Fruit fly (Drosophila melanogaster) S2 (cell line): Measurements from ENCODE around the gene Acbp3.

Experiments used
- CG8478 ChIP-seq: fragments of >200 bp; optimal IDR thresholded peaks from 2 replicates; lab custom pipeline; 2018
- CTCF ChIP-seq, 2 experiments: fragments of >200 bp; optimal IDR thresholded peaks; 2 replicates each; lab custom pipeline; 2018

Gene Acbp3

DNA sequence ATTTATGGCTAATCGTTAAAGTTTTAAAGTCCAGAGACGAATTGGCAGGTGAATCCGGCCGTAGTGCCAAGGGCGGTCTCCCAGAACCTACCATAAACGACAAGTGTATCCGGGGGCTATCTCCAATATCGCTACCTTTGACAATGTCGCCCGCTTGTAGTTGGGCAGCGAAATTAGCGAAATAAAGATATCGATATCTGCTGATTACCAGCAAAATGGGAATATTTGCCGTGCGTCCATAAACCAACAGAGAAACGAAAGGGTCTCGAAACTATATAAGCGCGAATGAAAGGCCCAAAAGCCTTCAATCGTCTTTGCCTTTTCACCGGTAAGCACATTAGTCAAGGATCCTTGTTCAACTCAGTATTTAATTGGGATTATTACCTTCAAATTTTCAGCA is at the start of gene Acbp3:
Acbp3 (plus strand) TSS at position 301 of the 400 bp plus-strand sequence.
- no peak for TF ChIP-seq CG8478 (lab: Kevin White, UChicago)
- TF ChIP-seq CTCF (optimal IDR thresholded peaks at IDR 0.05; lab: Kevin White, UChicago): no peak

DNA sequence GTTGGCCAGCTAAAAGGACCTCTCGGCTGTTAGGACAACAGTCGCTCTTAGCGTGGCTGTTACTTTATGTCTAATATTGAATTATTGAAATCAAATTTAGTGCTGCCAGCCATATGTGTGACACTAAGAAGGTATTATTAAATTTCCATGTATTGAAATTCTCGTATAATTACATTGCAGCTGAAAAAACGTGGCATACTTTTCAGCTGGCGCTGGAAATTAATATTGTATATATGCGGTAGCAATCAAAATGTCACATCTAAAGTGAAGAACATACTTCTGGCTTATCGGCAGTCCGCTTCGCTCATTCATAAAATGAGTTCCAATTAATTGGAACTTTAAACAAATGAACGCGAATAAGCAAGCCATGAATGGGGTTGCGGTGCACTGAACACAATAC is 48.5 kb upstream of the Acbp3 start:
- TF ChIP-seq CG8478 (lab: Kevin White, UChicago) (no peak), CTCF (optimal IDR thresholded peaks at IDR 0.05; lab: Kevin White, UChicago) (no peak)

DNA sequence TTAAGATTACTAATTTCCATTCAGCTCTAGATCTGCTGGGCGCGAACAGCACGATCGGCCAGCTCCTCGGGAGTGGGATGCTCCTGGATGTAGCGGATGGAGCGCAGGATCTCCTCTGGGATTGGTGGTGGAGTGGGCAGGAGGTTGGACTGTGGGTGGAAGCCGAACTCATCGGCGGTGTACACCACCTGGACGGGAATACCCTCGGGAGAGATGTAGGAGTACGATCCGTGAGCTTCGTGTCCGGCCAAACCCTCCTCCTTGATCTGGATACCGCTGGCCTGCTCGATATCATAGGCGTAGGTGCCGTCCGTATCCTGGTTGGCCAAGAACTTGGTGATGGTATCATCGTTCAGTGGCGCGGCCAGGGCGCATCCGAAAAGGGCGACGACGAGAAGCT is 44.6 kb upstream of the Acbp3 start:
- TF ChIP-seq CG8478 (lab: Kevin White, UChicago): no peak
- TF ChIP-seq CTCF (optimal IDR thresholded peaks at IDR 0.05; lab: Kevin White, UChicago): no peak

DNA sequence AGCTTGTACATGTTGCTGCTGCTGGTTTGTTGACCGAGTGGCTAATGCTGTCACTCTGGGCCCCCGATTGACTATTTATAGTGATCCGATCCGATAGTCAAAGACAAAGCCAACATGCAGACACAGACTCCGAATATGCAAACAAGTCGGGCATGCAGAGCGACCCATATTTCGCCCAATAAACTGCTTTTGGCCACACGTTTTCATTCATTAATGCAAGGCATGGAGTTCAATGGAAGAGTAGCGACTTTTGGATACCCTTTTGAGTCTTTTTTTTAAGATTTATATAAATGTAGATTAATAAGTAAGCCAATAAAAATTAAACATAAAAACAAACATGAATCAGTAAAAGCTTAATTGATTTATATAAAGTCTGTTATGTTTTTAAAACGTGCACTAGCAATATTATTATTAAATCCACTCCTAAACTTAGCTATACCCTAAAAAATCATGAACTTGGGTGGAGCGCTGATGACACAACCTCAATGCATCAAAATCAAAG is 44.1 kb upstream of the Acbp3 start, which contains the start of gene Cpr65Ea:
Cpr65Ea (minus strand) TSS at position 51 of the 502 bp plus-strand sequence.
- TF ChIP-seq CG8478 (lab: Kevin White, UChicago): no peak
- no peak for TF ChIP-seq CTCF (optimal IDR thresholded peaks at IDR 0.05; lab: Kevin White, UChicago)

DNA sequence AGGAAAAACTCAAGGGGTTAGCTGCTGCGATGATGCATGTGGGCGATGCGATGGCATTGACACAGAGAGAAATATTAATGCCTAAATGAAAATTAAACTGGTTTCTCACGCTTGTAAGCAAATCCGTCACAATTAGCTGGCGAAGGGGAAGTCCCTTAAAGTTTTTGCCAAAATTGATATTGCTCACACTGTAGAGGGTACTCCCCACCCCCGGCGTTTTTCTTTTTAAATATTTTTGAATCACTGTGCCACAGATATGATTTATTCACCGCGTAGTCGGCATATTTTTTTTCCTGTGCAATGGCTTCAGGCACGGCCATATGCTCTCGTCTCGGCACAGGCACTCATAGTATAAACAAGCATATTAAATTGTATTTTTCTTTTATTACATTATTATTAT is 43.3 kb upstream of the Acbp3 start:
- TF ChIP-seq CG8478 (lab: Kevin White, UChicago): no peak

DNA sequence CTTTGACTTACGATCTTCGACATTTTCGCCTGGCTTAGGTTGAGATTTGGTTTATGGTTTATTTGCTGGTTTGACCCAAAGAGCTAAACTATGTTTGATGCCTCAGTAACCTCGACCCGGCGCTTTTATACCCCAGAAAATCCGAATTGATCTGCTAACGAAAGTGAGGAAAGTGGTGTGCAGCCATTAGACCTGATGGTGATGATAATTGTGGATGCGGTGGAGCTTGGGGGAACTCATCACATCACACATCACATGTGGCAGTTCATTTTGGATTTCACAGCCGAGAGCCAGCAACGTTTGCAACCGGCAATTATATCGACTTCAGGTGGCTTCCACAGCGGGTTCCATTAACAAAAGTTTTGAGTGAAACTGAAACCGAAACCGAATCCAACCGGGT is 42.0 kb upstream of the Acbp3 start, which contains the start of gene Cpr65Eb:
Cpr65Eb (minus strand) TSS at position 101 of the 400 bp plus-strand sequence.
- TF ChIP-seq CTCF (optimal IDR thresholded peaks at IDR 0.05; lab: Kevin White, UChicago) (no peak), CG8478 (lab: Kevin White, UChicago) (no peak)

DNA sequence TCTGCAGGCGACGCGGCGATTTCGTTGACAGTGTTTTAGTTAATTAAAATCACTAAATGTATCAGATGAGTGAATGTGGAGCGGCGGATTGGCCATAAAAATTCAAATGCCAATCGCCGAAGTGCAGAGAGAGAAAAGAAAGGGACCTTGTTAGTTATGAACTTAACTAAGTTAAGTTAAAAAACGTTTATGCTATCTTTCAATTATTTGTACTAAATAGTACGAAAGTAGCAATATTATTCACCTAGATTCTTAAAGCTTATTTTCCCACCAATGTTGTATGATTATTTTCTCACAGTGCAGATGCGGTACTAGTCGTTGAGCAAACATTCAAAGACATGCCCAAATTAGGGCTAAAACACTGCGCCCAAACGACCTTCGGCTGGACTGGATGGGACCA is 39.9 kb upstream of the Acbp3 start:
- no peak for TF ChIP-seq CTCF (optimal IDR thresholded peaks at IDR 0.05; lab: Kevin White, UChicago)
- no peak for TF ChIP-seq CG8478 (lab: Kevin White, UChicago)

DNA sequence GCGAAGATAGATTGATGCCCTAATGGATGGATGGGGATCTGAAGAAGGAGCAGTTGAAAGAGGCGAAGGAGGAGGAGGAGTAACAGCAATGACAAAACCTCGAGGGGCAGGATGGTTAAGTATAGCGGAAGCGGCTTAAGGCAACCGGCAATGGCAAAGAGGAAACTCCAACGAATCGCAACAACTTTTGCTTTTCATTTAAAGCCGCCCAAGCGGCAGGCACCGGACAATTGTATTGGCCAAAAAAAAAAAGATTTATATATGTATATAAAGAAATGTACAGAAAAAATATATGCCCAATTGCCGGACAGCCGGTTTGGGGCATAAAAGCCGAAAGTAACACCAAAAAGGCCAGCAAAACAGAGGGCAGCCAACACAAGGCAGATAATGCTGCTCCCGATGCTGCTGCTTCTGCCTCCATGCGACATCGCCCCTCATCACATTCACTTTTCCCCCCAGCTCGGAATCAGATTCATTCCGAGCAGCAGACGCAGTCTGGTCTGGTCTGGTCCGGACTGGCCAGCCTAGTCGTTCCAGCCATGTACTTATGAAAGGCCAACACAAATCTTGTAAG is 39.3 kb upstream of the Acbp3 start:
- no peak for TF ChIP-seq CTCF (optimal IDR thresholded peaks at IDR 0.05; lab: Kevin White, UChicago)
- TF ChIP-seq CG8478 (lab: Kevin White, UChicago): no peak

DNA sequence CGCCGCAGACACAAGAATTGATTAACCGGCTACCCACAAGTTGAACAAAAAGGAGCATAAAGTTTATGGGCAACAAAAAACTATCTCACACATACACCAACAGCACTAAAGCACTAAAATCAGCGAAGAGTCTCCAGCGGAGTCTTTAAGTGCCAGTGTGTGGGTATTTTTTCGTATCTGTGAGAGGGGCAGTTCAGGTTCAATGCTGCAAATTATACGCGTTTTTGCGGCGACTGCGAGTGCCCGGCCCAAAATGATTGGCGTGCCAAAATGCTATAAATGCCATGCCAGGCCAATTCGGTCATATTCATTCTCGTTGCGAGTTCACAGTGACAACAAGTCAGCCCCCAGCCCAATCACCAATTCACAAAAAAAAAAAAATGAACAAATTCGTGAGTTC is 37.8 kb upstream of the Acbp3 start, which contains the start of gene Cpr65Ec:
Cpr65Ec (plus strand) TSS at position 301 of the 400 bp plus-strand sequence.
- TF ChIP-seq CG8478 (lab: Kevin White, UChicago) (no peak), CTCF (optimal IDR thresholded peaks at IDR 0.05; lab: Kevin White, UChicago) (no peak)

DNA sequence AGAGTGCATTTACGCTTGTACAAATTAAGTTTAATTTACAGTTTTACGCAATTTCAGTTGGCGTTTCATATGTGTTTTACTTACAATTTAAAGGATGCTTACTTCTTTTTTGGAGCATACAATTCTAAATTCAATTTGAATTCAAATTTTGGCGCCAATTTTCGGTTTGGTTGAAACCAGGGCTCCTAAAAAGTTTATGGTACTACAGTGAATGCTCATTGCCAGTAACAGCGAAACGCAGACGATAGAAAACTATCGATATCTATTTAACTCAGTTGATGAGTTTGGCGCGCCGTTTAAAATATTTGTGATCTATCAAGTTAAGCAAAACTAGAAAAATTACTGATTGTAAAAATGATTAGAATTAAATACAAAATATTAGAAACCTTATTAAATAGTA is 36.7 kb upstream of the Acbp3 start:
- no peak for TF ChIP-seq CTCF (optimal IDR thresholded peaks at IDR 0.05; lab: Kevin White, UChicago)
- TF ChIP-seq CG8478 (lab: Kevin White, UChicago): no peak

DNA sequence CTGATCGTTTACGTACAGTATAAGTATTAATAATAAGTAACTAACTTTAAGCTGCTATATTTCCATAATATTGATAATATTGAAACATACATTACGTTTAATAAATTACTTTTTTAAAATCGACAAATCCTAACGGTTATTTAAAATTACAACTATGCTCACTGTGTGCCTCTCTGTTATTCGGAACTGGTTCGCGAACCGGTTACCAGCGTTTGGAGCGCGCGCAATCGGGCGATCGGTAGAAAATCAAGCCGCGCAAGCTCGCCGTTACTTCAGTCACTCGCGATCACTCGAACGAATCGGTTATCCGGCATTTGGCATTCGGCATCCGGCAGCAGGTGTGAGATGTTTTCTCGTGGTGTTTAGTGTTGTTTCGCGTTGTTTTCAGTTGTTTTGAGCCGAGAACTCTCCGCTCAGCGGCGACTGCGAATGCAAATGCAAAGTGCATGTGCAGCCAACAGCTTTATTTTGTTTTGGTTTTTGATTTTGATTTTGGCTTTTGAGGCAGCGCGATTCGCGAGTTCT is 36.1 kb upstream of the Acbp3 start, which contains the start of gene form3:
form3 (plus strand) TSS at position 271 of the 525 bp plus-strand sequence.
- TF ChIP-seq CG8478 (lab: Kevin White, UChicago) (no peak), CTCF (optimal IDR thresholded peaks at IDR 0.05; lab: Kevin White, UChicago) (no peak)

DNA sequence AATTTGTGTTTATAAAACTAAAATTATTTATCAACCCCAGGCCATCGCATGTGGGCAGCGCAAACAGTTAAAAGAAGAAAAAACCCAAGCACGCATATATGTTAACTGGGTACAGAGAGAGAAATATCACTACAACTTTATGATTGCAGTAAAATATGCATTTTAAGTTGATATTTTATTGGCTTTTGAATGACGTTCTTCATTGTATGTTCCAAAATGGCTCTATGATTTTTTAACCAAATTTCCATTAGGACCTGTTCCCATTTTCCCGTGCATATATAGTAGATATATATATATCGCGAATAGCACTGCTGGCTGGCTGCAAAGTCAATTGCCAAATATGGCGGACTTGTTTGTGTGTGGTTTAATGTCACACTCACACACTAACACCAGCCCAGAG is 34.1 kb upstream of the Acbp3 start:
- no peak for TF ChIP-seq CTCF (optimal IDR thresholded peaks at IDR 0.05; lab: Kevin White, UChicago)

DNA sequence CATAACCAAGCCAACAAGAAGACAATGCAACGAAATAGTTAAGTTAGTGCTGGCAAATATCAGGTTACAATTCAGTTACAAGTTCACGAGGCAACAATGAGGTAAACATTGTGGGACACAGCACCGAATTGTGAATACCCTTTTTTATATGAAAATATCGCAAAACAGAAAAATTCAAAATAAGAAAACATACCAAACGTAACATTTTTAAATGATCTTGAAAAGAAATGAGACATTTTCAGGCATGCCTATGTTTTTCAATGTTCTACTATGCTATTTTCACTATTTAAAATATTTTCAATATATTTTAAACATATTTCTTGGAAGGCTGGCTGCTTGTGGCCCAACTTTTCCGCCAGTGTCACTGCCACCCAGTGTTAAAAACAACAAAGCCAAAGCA is 26.7 kb upstream of the Acbp3 start:
- TF ChIP-seq CG8478 (lab: Kevin White, UChicago): no peak
- TF ChIP-seq CTCF (optimal IDR thresholded peaks at IDR 0.05; lab: Kevin White, UChicago): no peak

DNA sequence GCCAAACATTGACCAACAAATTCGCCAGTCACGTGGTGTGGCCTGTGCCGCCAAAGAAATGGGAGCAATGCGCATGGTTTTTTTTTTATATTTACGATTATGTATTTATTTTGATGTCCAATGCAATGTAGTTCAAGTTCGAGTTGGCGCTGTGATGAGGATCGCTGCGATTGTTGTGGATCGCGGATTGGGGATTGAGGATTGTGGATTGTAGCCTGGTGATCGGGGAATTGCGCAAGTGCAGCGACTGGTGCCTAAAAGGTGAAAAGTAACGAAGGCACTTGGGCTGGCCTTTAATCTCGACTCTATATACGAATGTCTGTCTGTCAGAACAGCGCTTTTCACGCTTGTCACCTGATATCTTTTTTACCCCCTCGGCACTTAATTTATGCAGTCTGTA is 26.2 kb upstream of the Acbp3 start:
- no peak for TF ChIP-seq CTCF (optimal IDR thresholded peaks at IDR 0.05; lab: Kevin White, UChicago)
- no peak for TF ChIP-seq CG8478 (lab: Kevin White, UChicago)

DNA sequence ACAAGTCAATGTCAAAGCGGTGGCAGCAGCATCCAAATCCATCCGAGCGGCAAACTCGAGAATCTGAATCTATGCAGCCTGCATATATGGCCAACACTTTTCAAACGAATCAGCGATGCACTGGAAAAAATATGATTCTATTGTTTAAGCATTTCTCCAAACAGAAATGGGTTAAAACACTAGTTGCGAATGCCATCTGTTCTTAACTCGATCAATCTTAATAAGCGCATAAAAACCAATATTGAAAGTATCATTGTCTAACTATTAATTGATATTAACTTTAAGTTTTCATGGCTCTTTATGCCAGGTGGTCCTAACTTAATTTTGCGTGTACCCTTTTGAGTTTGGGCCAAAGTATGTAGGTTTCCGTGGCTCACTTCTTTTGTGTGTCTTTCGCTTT is 25.0 kb upstream of the Acbp3 start:
- TF ChIP-seq CTCF (optimal IDR thresholded peaks at IDR 0.05; lab: Kevin White, UChicago) (no peak), CG8478 (lab: Kevin White, UChicago) (no peak)

DNA sequence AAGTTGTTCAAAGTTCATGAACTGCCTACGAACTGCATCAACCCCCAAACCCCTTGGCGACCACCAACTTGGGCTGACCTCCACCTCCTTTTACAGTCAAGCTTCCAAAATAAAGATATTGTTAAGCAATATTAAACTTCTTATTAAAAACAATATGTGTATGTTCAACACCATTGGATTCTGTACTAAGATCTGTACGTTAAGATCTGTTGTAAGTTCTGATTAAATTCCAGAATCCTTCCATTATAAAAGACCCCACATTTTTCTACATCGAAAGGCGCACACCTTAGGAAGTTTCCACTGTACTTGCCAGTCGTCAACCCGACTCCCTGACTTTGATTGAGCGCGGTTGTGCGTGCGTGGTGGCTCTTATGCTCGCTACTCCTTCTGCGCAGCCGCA is 17.7 kb upstream of the Acbp3 start:
- TF ChIP-seq CG8478 (lab: Kevin White, UChicago) (no peak), CTCF (optimal IDR thresholded peaks at IDR 0.05; lab: Kevin White, UChicago) (no peak)
